Worm (Caenorhabditis elegans): ENCODE data around the gene msp-53.

- TF ChIP-seq flt-1 (GFP tag; IDR thresholded peaks at IDR 0.05) (no peak), med-1 (GFP tag; optimal IDR thresholded peaks at IDR 0.05; ENCODE audit: insufficient read depth) (no peak), klf-2 (GFP tag; conservative IDR thresholded peaks at IDR 0.05) (no peak), ref-1 (GFP tag; conservative IDR thresholded peaks at IDR 0.05) (no peak), ztf-23 (GFP tag; IDR thresholded peaks at IDR 0.05) (no peak), tab-1 (GFP tag; IDR thresholded peaks at IDR 0.05) (no peak), ztf-29 (GFP tag; IDR thresholded peaks at IDR 0.05) (no peak)
These were observed 16.3 kb upstream of the msp-53 start for ce11 chrIV:5081122-5081521.

Data from whole organism, midembryonic.